Worm (Caenorhabditis elegans) whole organism, L2 larva: Measurements from ENCODE around the gene hda-1.

Source experiments
- C34F6.9 ChIP-seq: fragments of 150-350 bp; optimal IDR thresholded peaks from 2 replicates; lab custom pipeline; 2014; ENCODE audit warnings: missing biosample characterization, missing genetic modification characterization
- F13H6.1 ChIP-seq: sonication (generic microtip); optimal IDR thresholded peaks from 2 replicates; lab custom pipeline; 2016; ENCODE audit warnings: missing genetic modification characterization, missing compliant biosample characterization
- Y55F3AM.14 ChIP-seq: fragments of 200-800 bp; sonication (Bioruptor generic); optimal IDR thresholded peaks from 2 replicates; lab custom pipeline; 2018; ENCODE audit warnings: mild to moderate bottlenecking, missing genetic modification characterization, missing compliant biosample characterization
- ZK546.5 ChIP-seq: sonication (generic microtip); optimal IDR thresholded peaks from 2 replicates; lab custom pipeline; 2017; ENCODE audit warnings: missing biosample characterization, missing genetic modification characterization
- aly-2 ChIP-seq: fragments of 150-350 bp; optimal IDR thresholded peaks from 2 replicates; lab custom pipeline; 2014; ENCODE audit warnings: missing biosample characterization, missing genetic modification characterization
- ama-1 ChIP-seq: fragments of 150-350 bp; optimal IDR thresholded peaks from 2 replicates; lab custom pipeline; 2018; ENCODE audit warnings: inconsistent platforms
- ceh-82 ChIP-seq: fragments of 150-350 bp; optimal IDR thresholded peaks from 2 replicates; lab custom pipeline; 2014; ENCODE audit warnings: missing biosample characterization, missing genetic modification characterization
- dmd-4 ChIP-seq: sonication (generic microtip); optimal IDR thresholded peaks from 2 replicates; lab custom pipeline; 2017; ENCODE audit warnings: missing biosample characterization, missing genetic modification characterization
- elt-1 ChIP-seq: fragments of 150-350 bp; optimal IDR thresholded peaks from 2 replicates; lab custom pipeline; 2014; ENCODE audit warnings: missing biosample characterization, missing genetic modification characterization
- fos-1 ChIP-seq: fragments of 150-350 bp; optimal IDR thresholded peaks from 2 replicates; lab custom pipeline; 2014; ENCODE audit warnings: missing biosample characterization, missing genetic modification characterization
- lin-11 ChIP-seq: fragments of 150-350 bp; sonication (generic microtip); optimal IDR thresholded peaks from 2 replicates; lab custom pipeline; 2014; ENCODE audit warnings: missing biosample characterization, missing genetic modification characterization, inconsistent platforms, mixed read lengths
- lin-39 ChIP-seq: fragments of 150-350 bp; optimal IDR thresholded peaks from 2 replicates; lab custom pipeline; 2014; ENCODE audit warnings: missing biosample characterization, missing genetic modification reagents, missing genetic modification characterization
- lsy-2 ChIP-seq, 2 experiments: fragments of 150-350 bp in 1 of 2; sonication (generic microtip) in 1 of 2; optimal IDR thresholded peaks; 2 replicates each; lab custom pipeline; 2014 to 2017; ENCODE audit warnings: missing biosample characterization in 2 of 2, missing genetic modification characterization in 2 of 2
- mbf-1 ChIP-seq: sonication (generic microtip); optimal IDR thresholded peaks from 2 replicates; lab custom pipeline; 2017; ENCODE audit warnings: missing biosample characterization, missing genetic modification characterization
- mdl-1 ChIP-seq, 2 experiments: fragments of 150-350 bp in 1 of 2; sonication (generic microtip) in 1 of 2; optimal IDR thresholded peaks; 2 replicates each; lab custom pipeline; 2017; ENCODE audit warnings: missing biosample characterization in 2 of 2, missing genetic modification characterization in 2 of 2
- nhr-11 ChIP-seq: fragments of 150-350 bp; optimal IDR thresholded peaks from 2 replicates; lab custom pipeline; 2014; ENCODE audit warnings: missing biosample characterization, missing genetic modification characterization
- nhr-12 ChIP-seq: fragments of 150-350 bp; optimal IDR thresholded peaks from 2 replicates; lab custom pipeline; 2014; ENCODE audit warnings: missing biosample characterization, missing genetic modification characterization
- nhr-129 ChIP-seq: fragments of 150-350 bp; optimal IDR thresholded peaks from 2 replicates; lab custom pipeline; 2014; ENCODE audit warnings: missing biosample characterization, missing genetic modification characterization
- nhr-21 ChIP-seq: fragments of 150-350 bp; optimal IDR thresholded peaks from 2 replicates; lab custom pipeline; 2014; ENCODE audit warnings: missing biosample characterization, missing genetic modification characterization
- nhr-23 ChIP-seq: fragments of 150-350 bp; optimal IDR thresholded peaks from 2 replicates; lab custom pipeline; 2014; ENCODE audit warnings: missing biosample characterization, missing genetic modification reagents, missing genetic modification characterization
- nhr-237 ChIP-seq: fragments of 150-350 bp; optimal IDR thresholded peaks from 2 replicates; lab custom pipeline; 2014; ENCODE audit warnings: missing biosample characterization, missing genetic modification characterization
- peb-1 ChIP-seq: fragments of 150-350 bp; optimal IDR thresholded peaks from 2 replicates; lab custom pipeline; 2014; ENCODE audit warnings: missing biosample characterization, missing genetic modification characterization
- sma-3 ChIP-seq: sonication (generic microtip); optimal IDR thresholded peaks from 2 replicates; lab custom pipeline; 2016; ENCODE audit warnings: missing genetic modification reagents, missing genetic modification characterization, missing compliant biosample characterization
- snpc-4 ChIP-seq: fragments of 150-350 bp; optimal IDR thresholded peaks from 2 replicates; lab custom pipeline; 2014; ENCODE audit warnings: missing biosample characterization, missing genetic modification characterization
- unc-39 ChIP-seq: fragments of 150-350 bp; optimal IDR thresholded peaks from 2 replicates; lab custom pipeline; 2014; ENCODE audit warnings: missing biosample characterization, missing genetic modification characterization
- unc-55 ChIP-seq: fragments of 150-350 bp; sonication (generic microtip); optimal IDR thresholded peaks from 3 replicates; lab custom pipeline; 2014; ENCODE audit warnings: missing biosample characterization, missing genetic modification reagents, missing genetic modification characterization
- unc-62 ChIP-seq: fragments of 150-350 bp; optimal IDR thresholded peaks from 2 replicates; lab custom pipeline; 2014; ENCODE audit warnings: missing biosample characterization, missing genetic modification reagents, missing genetic modification characterization
- zag-1 ChIP-seq: fragments of 150-350 bp; optimal IDR thresholded peaks from 2 replicates; lab custom pipeline; 2014; ENCODE audit warnings: missing biosample characterization, missing genetic modification characterization
- ztf-11 ChIP-seq: sonication (generic microtip); optimal IDR thresholded peaks from 2 replicates; lab custom pipeline; 2017; ENCODE audit warnings: missing biosample characterization, missing genetic modification characterization

Gene hda-1

ce11 chrV:14546569-14546968, 21.4 kb downstream of the hda-1 start, which contains the start of gene C53A5.13:
Gene C53A5.13 (plus strand): TSS chrV:14546869.
- TF ChIP-seq ZK546.5 (tag; lab: Kevin White, UChicago) (no peak), nhr-11 (no peak), nhr-21 (tag; lab: Kevin White, UChicago) (no peak), Y55F3AM.14 (GFP tag; lab: Kevin White, UChicago) (no peak), aly-2 (tag; lab: Kevin White, UChicago) (no peak), unc-39 (tag; lab: Kevin White, UChicago) (no peak)

- TF ChIP-seq fos-1 (tag; lab: Kevin White, UChicago) (peak; percentile 16), dmd-4 (tag; lab: Kevin White, UChicago) (no peak), C34F6.9 (peak; percentile 34)
- TF ChIP-seq, all 48 proteins: peak for 2
Observed at ce11 chrV:14548510-14548909, 23.3 kb downstream of the hda-1 start.

- TF ChIP-seq peb-1 = no peak
- TF ChIP-seq mdl-1 (tag; optimal IDR thresholded peaks at IDR 0.05; lab: Kevin White, UChicago) = no peak
- TF ChIP-seq, all 48 proteins: peak for 0
Observed at ce11 chrV:14556187-14556586, 31.0 kb downstream of the hda-1 start, which contains the start of gene srg-47. Gene srg-47 (minus strand): TSS chrV:14556287.

- no peak for TF ChIP-seq fos-1 (tag; lab: Kevin White, UChicago)
- TF ChIP-seq nhr-12 = no peak
- TF ChIP-seq zag-1 (tag; lab: Kevin White, UChicago) = no peak
- TF ChIP-seq snpc-4 = no peak
- TF ChIP-seq unc-55 (GFP tag; lab: Kevin White, UChicago) = no peak
- no peak for TF ChIP-seq nhr-237 (tag; lab: Kevin White, UChicago)
Observed at ce11 chrV:14558757-14559156, 33.6 kb downstream of the hda-1 start, which contains the start of gene C53A5.9. Gene C53A5.9 (minus strand): TSS chrV:14558857.

ce11 chrV:14559312-14559711, 34.1 kb downstream of the hda-1 start, which contains the start of gene srt-32:
Gene srt-32 (plus strand): TSS chrV:14559612.
- TF ChIP-seq unc-55 (GFP tag; lab: Kevin White, UChicago) (no peak), nhr-23 (tag; lab: Kevin White, UChicago) (no peak), ceh-82 (tag; lab: Kevin White, UChicago) (no peak), Y55F3AM.14 (GFP tag; lab: Kevin White, UChicago) (no peak), ztf-11 (no peak), nhr-11 (no peak), mbf-1 (tag; lab: Kevin White, UChicago) (no peak), lin-11 (no peak), unc-39 (tag; lab: Kevin White, UChicago) (no peak), elt-1 (tag; lab: Kevin White, UChicago) (no peak), sma-3 (no peak), peb-1 (no peak), unc-62 (GFP tag; lab: Kevin White, UChicago) (no peak), nhr-129 (tag; lab: Kevin White, UChicago) (no peak)

- no peak for TF ChIP-seq nhr-12
- TF ChIP-seq, all 48 proteins: peak for 0
Observed at ce11 chrV:14562589-14562988, 37.4 kb downstream of the hda-1 start, which contains the start of gene C53A5.11. Gene C53A5.11 (plus strand): TSS chrV:14562889.

- TF ChIP-seq ceh-82 (tag; lab: Kevin White, UChicago) = no peak
- TF ChIP-seq lsy-2 (tag; optimal IDR thresholded peaks at IDR 0.05; lab: Kevin White, UChicago) = peak in 1 of 2 experiments; percentile 8
- TF ChIP-seq ama-1 = no peak
- TF ChIP-seq unc-39 (tag; lab: Kevin White, UChicago) = no peak
- no peak for TF ChIP-seq lin-39
- no peak for TF ChIP-seq nhr-237 (tag; lab: Kevin White, UChicago)
- TF ChIP-seq F13H6.1 = peak; percentile 44
Observed at ce11 chrV:14576745-14577373, 51.7 kb downstream of the hda-1 start.
